Fruit fly (Drosophila melanogaster): Measurements from ENCODE around the gene Kap-alpha3.

Kap-alpha3 gene

dm6 chr3R:9527907-9528842 is 49.4 kb downstream of the Kap-alpha3 start (continued):
- TF ChIP-seq OdsH (GFP tag; optimal IDR thresholded peaks at IDR 0.05) (peak; percentile 87), Met (GFP tag; optimal IDR thresholded peaks at IDR 0.05) (no peak), fd59A (GFP tag; optimal IDR thresholded peaks at IDR 0.05) (peak; percentile 28), dac (GFP tag; optimal IDR thresholded peaks at IDR 0.05) (peak; percentile 71), Hr38 (GFP tag; optimal IDR thresholded peaks at IDR 0.05) (peak; percentile 12), fkh (GFP tag; optimal IDR thresholded peaks at IDR 0.05) (peak; percentile 90), Sox14 (GFP tag; optimal IDR thresholded peaks at IDR 0.05) (no peak), Lpt (GFP tag; optimal IDR thresholded peaks at IDR 0.05) (peak; percentile 76), CG3919 (GFP tag; optimal IDR thresholded peaks at IDR 0.05) (peak; percentile 94), CG31627 (GFP tag; optimal IDR thresholded peaks at IDR 0.05) (peak; percentile 85)
